Fruit fly (Drosophila melanogaster) whole organism, larva: ENCODE measurements around the gene CG32811.

Experiments
- noc ChIP-seq: fragments of 200-800 bp; sonication (Bioruptor generic); optimal IDR thresholded peaks from 3 replicates; lab custom pipeline; 2019; ENCODE audit warnings: missing biosample characterization, mild to moderate bottlenecking, missing genetic modification characterization, moderate library complexity

CG32811 gene

dm6 chrX:1298287-1298686 lies at the start of gene CG32811:
CG32811 (minus strand) TSS chrX:1298387.
- TF ChIP-seq noc (tag; lab: Kevin White, UChicago) = no peak

- TF ChIP-seq noc (tag; lab: Kevin White, UChicago) = no peak
These were observed 48.6 kb upstream of the CG32811 start for dm6 chrX:1346833-1347232.

- TF ChIP-seq noc (tag; lab: Kevin White, UChicago) = no peak
These were observed 48.1 kb upstream of the CG32811 start, which contains the start of gene Tsp2A for dm6 chrX:1346256-1346655. Tsp2A (plus strand) TSS chrX:1346553.

dm6 chrX:1341944-1342392 lies 43.8 kb upstream of the CG32811 start, which contains the start of gene Naa30A:
Naa30A (plus strand) TSS chrX:1342106.
- TF ChIP-seq noc (tag; lab: Kevin White, UChicago) = no peak

- no peak for TF ChIP-seq noc (tag; lab: Kevin White, UChicago)
These were observed 43.3 kb upstream of the CG32811 start, which contains the start of gene CG11409 for dm6 chrX:1341528-1341927. CG11409 (minus strand) TSS chrX:1341587.

- no peak for TF ChIP-seq noc (tag; lab: Kevin White, UChicago)
These were observed 39.8 kb upstream of the CG32811 start for dm6 chrX:1337998-1338397.

- TF ChIP-seq noc (tag; lab: Kevin White, UChicago) = no peak
These were observed 24.0 kb upstream of the CG32811 start, which contains the start of gene DAAM for dm6 chrX:1322214-1322613. DAAM (minus strand) TSS chrX:1322362.

- TF ChIP-seq noc (tag; lab: Kevin White, UChicago) = no peak
These were observed 23.5 kb upstream of the CG32811 start for dm6 chrX:1321664-1322063.

dm6 chrX:1321043-1321442 lies 22.9 kb upstream of the CG32811 start:
- TF ChIP-seq noc (tag; lab: Kevin White, UChicago) = no peak

dm6 chrX:1320144-1320981 lies 22.2 kb upstream of the CG32811 start:
- no peak for TF ChIP-seq noc (tag; lab: Kevin White, UChicago)

- no peak for TF ChIP-seq noc (tag; lab: Kevin White, UChicago)
These were observed 14.3 kb upstream of the CG32811 start for dm6 chrX:1312510-1312909.

- TF ChIP-seq noc (tag; lab: Kevin White, UChicago) = no peak
These were observed 13.0 kb upstream of the CG32811 start for dm6 chrX:1311218-1311617.

dm6 chrX:1308444-1308843 lies 10.3 kb upstream of the CG32811 start:
- TF ChIP-seq noc (tag; lab: Kevin White, UChicago) = no peak

- no peak for TF ChIP-seq noc (tag; lab: Kevin White, UChicago)
These were observed 5.8 kb upstream of the CG32811 start for dm6 chrX:1303961-1304360.

dm6 chrX:1299928-1300327 lies 1.7 kb upstream of the CG32811 start:
- no peak for TF ChIP-seq noc (tag; lab: Kevin White, UChicago)

- no peak for TF ChIP-seq noc (tag; lab: Kevin White, UChicago)
These were observed 9.1 kb downstream of the CG32811 start for dm6 chrX:1288924-1289608.
